Worm (Caenorhabditis elegans): Measurements from ENCODE around the gene atg-9.

The atg-9 gene

DNA sequence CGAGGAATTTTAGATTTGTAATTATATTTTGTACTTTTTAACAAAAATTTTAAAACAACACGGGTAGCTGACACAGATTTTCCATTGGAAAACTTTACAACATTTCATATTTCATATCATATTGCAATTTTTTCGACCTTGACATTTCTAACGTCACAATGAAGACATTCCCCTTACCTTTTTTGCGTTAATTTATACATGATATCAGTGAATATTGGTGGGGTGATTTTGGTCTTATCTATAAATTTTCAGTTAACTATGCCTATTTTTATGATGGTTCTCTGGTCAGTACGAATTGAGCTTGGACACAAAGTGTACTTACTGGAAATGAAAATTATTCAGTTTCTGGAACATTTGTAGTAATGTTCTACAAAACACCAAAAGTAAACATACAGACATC, 35.3 kb downstream of the atg-9 start:
- peak; percentile 83 for TF ChIP-seq elt-2 (tag; optimal IDR thresholded peaks at IDR 0.05)
- TF ChIP-seq pqm-1 (tag; optimal IDR thresholded peaks at IDR 0.05) = peak; percentile 31
- TF ChIP-seq R02D3.7 (tag; optimal IDR thresholded peaks at IDR 0.05) = no peak

DNA sequence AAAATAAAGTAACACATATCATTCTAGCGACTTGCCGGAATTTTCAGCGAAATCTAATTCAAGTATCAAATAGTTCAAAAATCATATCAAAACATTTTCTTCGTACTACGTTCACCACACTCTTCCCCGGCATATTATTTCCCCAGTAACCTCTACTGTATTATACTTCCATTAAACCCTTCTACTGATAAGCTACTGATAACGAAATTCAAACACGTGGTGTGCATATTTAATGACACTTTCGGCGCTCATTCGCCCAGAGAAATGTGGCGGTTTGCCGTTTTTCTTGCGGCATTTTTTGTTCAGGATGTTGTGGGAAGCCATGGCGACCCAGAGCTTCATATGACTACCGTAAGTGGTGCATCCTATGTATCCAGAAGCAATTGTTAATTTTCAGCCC, 36.3 kb downstream of the atg-9 start, which contains the start of gene lipl-5:
Gene lipl-5, plus strand, starts transcription at position 259 of the 400 bp plus-strand sequence.
- TF ChIP-seq pha-4 (tag; optimal IDR thresholded peaks at IDR 0.05) (peak; percentile 54), fkh-2 (tag; optimal IDR thresholded peaks at IDR 0.05) (no peak), lsy-12 (tag; optimal IDR thresholded peaks at IDR 0.05) (no peak), unc-62 (GFP tag; optimal IDR thresholded peaks at IDR 0.05) (no peak), fkh-10 (GFP tag; optimal IDR thresholded peaks at IDR 0.05) (no peak), skn-1 (tag; optimal IDR thresholded peaks at IDR 0.05) (no peak), ceh-28 (tag; optimal IDR thresholded peaks at IDR 0.05) (no peak), pqm-1 (tag; optimal IDR thresholded peaks at IDR 0.05) (peak; percentile 90), jun-1 (tag; optimal IDR thresholded peaks at IDR 0.05) (peak; percentile 45), elt-2 (tag; optimal IDR thresholded peaks at IDR 0.05) (peak; percentile 96)

ce11 chrV:388397-388796, 39.2 kb downstream of the atg-9 start, which contains the start of gene ZK6.6:
TSS of gene ZK6.6 (plus strand) at chrV:388697.
- TF ChIP-seq pqm-1 (tag; optimal IDR thresholded peaks at IDR 0.05) = no peak
- no peak for TF ChIP-seq nfya-1 (tag; optimal IDR thresholded peaks at IDR 0.05; ENCODE audit: insufficient read depth)
- no peak for TF ChIP-seq lsy-12 (tag; optimal IDR thresholded peaks at IDR 0.05)
- TF ChIP-seq ceh-28 (tag; optimal IDR thresholded peaks at IDR 0.05) = no peak

DNA sequence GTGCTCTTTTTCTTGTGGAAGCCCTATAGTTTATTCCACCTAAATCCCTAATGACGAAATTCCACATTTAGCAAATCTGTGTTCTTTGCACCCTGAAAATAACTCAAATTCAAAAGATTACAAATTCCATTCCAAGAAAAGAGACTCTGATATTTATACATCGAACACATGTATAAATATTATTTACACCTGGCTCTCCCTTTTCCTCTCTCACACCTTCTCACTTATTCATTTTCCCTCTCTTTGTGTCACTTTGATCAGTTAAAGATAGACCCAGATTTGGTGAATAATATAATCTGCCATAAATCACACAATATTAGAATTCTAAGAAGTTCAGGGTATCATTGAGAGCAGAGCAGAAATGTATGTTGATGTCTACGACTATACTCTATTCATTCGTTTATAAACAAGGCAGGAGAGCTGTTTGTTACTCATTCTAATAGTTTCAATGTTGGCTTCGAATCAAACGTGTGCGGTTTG, 43.1 kb downstream of the atg-9 start, which contains the start of gene nhr-254:
Gene nhr-254, plus strand, starts transcription at position 430 of the 480 bp plus-strand sequence.
- no peak for TF ChIP-seq fos-1 (tag; optimal IDR thresholded peaks at IDR 0.05)
- TF ChIP-seq egl-27 (tag; optimal IDR thresholded peaks at IDR 0.05) = no peak
- TF ChIP-seq nhr-25 (tag; optimal IDR thresholded peaks at IDR 0.05) = no peak
- no peak for TF ChIP-seq pha-4 (tag; optimal IDR thresholded peaks at IDR 0.05)
- TF ChIP-seq ama-1 (optimal IDR thresholded peaks at IDR 0.05) = no peak
- TF ChIP-seq nhr-43 (tag; optimal IDR thresholded peaks at IDR 0.05; ENCODE audit: poor library complexity, severe bottlenecking) = no peak
- TF ChIP-seq zag-1 (tag; optimal IDR thresholded peaks at IDR 0.05) = no peak
- TF ChIP-seq pqm-1 (tag; optimal IDR thresholded peaks at IDR 0.05) = no peak
- no peak for TF ChIP-seq nhr-28 (tag; optimal IDR thresholded peaks at IDR 0.05)
- TF ChIP-seq nhr-12 (tag; optimal IDR thresholded peaks at IDR 0.05) = no peak

- TF ChIP-seq nhr-11 (tag; optimal IDR thresholded peaks at IDR 0.05) (peak; percentile 46), nhr-23 (tag; optimal IDR thresholded peaks at IDR 0.05) (no peak)
These were observed 47.1 kb downstream of the atg-9 start, which contains the start of gene nhr-253 for ce11 chrV:396309-396708. TSS of gene nhr-253 (plus strand) at chrV:396593.

DNA sequence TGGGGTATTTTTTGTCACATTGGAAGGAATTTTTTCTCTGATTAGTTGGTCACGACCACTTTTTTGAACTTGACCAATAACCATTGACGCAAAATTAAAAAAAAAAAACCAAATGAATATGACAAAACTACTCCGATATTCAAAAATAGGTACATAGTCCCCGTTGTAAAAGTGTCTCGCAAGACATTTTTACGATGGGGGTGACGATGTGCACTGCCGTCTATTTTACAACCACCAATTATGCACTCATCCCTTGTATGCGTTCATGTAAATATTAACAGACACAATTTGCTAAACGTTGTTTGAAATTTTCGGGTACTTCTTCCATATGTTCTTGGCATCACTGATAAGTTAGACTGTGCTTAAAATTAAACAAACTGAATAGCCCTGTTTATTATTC, 50.5 kb downstream of the atg-9 start, which contains the start of gene scl-27:
Gene scl-27, plus strand, starts transcription at position 301 of the 400 bp plus-strand sequence.
- TF ChIP-seq nhr-28 (tag; optimal IDR thresholded peaks at IDR 0.05) = no peak
- TF ChIP-seq nhr-23 (tag; optimal IDR thresholded peaks at IDR 0.05) = no peak

ce11 chrV:403028-403427, 53.8 kb downstream of the atg-9 start, which contains the start of gene srh-62:
TSS of gene srh-62 (minus strand) at chrV:403128.
- no peak for TF ChIP-seq nfya-1 (tag; optimal IDR thresholded peaks at IDR 0.05; ENCODE audit: insufficient read depth)
- TF ChIP-seq jun-1 (tag; optimal IDR thresholded peaks at IDR 0.05) = no peak
- no peak for TF ChIP-seq daf-12 (tag; optimal IDR thresholded peaks at IDR 0.05)
- no peak for TF ChIP-seq fkh-10 (GFP tag; optimal IDR thresholded peaks at IDR 0.05)
- no peak for TF ChIP-seq nhr-11 (tag; optimal IDR thresholded peaks at IDR 0.05)
- no peak for TF ChIP-seq nhr-237 (tag; optimal IDR thresholded peaks at IDR 0.05)
- no peak for TF ChIP-seq elt-1 (tag; optimal IDR thresholded peaks at IDR 0.05)
- TF ChIP-seq ZK546.5 (tag; optimal IDR thresholded peaks at IDR 0.05) = no peak
- no peak for TF ChIP-seq ztf-11 (tag; optimal IDR thresholded peaks at IDR 0.05)
- no peak for TF ChIP-seq mdl-1 (tag; optimal IDR thresholded peaks at IDR 0.05)
- no peak for TF ChIP-seq egl-5 (tag; optimal IDR thresholded peaks at IDR 0.05)
- TF ChIP-seq nhr-25 (tag; optimal IDR thresholded peaks at IDR 0.05) = no peak
- TF ChIP-seq elt-3 (tag; optimal IDR thresholded peaks at IDR 0.05) = no peak
- no peak for TF ChIP-seq tbx-2 (tag; optimal IDR thresholded peaks at IDR 0.05)
